Fruit fly (Drosophila melanogaster): Measurements from ENCODE around the gene kuz.

kuz gene

DNA sequence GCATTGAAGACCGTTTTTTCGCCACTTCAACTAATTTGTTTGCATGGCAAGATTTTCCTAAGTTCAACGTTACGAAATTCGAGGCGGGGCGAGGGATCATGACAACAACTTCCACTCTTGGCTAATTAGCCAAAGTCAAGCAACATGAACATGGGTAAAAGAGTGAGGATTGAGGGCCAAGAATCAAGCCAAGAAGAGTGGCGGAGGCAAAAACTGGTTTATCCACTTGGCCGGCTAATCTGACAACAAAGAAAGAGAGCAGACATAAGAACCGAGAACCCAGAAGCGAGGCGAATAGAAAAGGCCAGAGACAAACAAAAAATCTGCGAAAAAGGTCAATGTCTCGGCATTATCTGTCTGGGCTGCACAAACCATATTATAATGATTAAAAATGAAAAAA lies 2.7 kb downstream of the kuz start:
- no peak for TF ChIP-seq lola (GFP tag; optimal IDR thresholded peaks at IDR 0.05)
- TF ChIP-seq psq (GFP tag; optimal IDR thresholded peaks at IDR 0.05): peak; percentile 58
- TF ChIP-seq Vsx2 (GFP tag; optimal IDR thresholded peaks at IDR 0.05; ENCODE audit: partially characterized antibody): peak; percentile 97

DNA sequence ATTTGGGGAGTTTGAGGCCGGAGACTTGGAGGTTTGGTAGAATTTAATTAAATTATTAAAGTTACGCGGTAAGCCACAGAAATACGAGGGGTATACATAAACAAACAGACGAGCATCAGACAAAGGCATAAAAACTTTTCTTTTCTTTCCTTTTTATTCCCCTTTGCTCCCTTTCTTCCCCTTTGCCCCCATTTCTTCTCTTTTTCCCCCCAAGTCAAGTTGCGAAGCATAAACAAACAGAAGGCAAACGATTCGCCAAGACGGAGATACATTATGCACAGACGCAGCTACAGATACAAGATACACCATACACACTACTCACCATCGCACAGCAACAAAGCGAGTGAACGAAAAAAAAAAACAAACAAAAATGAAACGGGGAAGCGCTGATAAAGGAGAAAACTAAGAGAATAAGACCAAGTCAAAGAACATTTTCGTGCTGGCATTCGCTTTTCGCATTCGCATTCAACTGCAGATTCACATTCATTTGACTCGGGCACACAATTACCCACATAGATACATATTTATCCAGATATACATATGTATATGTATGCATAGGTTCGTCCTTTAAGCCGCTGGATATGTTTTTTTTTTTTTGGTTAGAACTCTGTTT lies 4.7 kb downstream of the kuz start:
- TF ChIP-seq ey (GFP tag; optimal IDR thresholded peaks at IDR 0.05) (no peak), psq (GFP tag; optimal IDR thresholded peaks at IDR 0.05) (peak; percentile 90), HLH106 (tag; optimal IDR thresholded peaks at IDR 0.05) (no peak), Vsx2 (GFP tag; optimal IDR thresholded peaks at IDR 0.05; ENCODE audit: partially characterized antibody) (peak; percentile 10)

DNA sequence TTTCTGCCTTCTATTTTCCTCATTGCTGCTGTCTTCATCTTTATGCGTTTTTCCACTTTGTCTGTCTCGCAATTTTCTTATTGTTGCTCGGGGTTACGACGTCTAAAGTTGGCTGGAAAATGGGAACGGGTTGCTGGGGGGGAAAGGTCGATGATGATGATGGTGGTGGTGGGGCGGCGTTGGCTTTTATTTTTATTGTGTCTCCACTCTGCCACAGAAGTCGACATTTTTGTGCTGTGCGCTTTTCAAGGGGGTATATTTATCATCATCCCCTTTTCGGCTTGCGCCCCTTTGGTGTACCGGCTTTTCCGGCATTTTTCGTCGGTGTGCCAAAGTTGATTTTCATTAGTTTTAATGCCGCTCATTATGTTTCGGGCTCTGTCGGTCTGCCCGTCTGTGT lies 5.5 kb downstream of the kuz start:
- TF ChIP-seq ey (GFP tag; optimal IDR thresholded peaks at IDR 0.05): no peak
- no peak for TF ChIP-seq rgr (GFP tag; optimal IDR thresholded peaks at IDR 0.05)
- TF ChIP-seq Hr78 (GFP tag; optimal IDR thresholded peaks at IDR 0.05): no peak
- no peak for TF ChIP-seq GATAd (GFP tag; optimal IDR thresholded peaks at IDR 0.05)
- no peak for TF ChIP-seq dsf (GFP tag; optimal IDR thresholded peaks at IDR 0.05; ENCODE audit: borderline replicate concordance)
- no peak for TF ChIP-seq Myc (optimal IDR thresholded peaks at IDR 0.05)
- no peak for TF ChIP-seq Hnf4 (GFP tag; optimal IDR thresholded peaks at IDR 0.05)
- TF ChIP-seq N (GFP tag; optimal IDR thresholded peaks at IDR 0.05): no peak
- no peak for TF ChIP-seq tai (GFP tag; optimal IDR thresholded peaks at IDR 0.05)
- TF ChIP-seq CG9705 (GFP tag; optimal IDR thresholded peaks at IDR 0.05): no peak
- no peak for TF ChIP-seq pan (optimal IDR thresholded peaks at IDR 0.05)
- no peak for TF ChIP-seq woc (GFP tag; optimal IDR thresholded peaks at IDR 0.05)
- no peak for TF ChIP-seq foxo (GFP tag; optimal IDR thresholded peaks at IDR 0.05)
- TF ChIP-seq Dif (GFP tag; optimal IDR thresholded peaks at IDR 0.05; ENCODE audit: partially characterized antibody): no peak
- TF ChIP-seq CG32264 (GFP tag; optimal IDR thresholded peaks at IDR 0.05): no peak
- no peak for TF ChIP-seq dl (GFP tag; optimal IDR thresholded peaks at IDR 0.05; ENCODE audit: insufficient read depth in 1 of 2, partially characterized antibody in 2 of 2)
- no peak for TF ChIP-seq HLH106 (tag; optimal IDR thresholded peaks at IDR 0.05)
- TF ChIP-seq br (GFP tag; optimal IDR thresholded peaks at IDR 0.05): no peak
- TF ChIP-seq psq (GFP tag; optimal IDR thresholded peaks at IDR 0.05): no peak
- TF ChIP-seq fru (GFP tag; optimal IDR thresholded peaks at IDR 0.05): no peak

DNA sequence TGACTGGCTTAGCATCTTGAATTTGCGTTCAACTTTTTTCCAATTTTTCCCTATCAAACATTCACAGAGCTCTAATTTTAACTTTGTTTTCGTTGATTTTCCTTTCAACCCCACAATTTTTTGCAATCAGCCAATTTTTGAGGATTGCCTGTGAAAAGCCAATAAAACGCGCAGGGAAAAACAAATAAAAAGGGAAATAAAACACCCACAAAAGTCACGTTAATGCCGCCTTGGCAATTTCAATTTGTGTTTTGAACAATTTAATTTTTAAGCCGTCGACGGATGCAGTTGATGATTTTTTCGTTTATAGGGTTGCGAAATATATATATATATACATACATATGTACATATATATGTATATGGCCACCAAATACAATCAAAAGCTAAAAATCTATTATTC lies 19.0 kb downstream of the kuz start:
- TF ChIP-seq foxo (GFP tag; optimal IDR thresholded peaks at IDR 0.05) (no peak), sv (GFP tag; optimal IDR thresholded peaks at IDR 0.05) (no peak), lola (GFP tag; optimal IDR thresholded peaks at IDR 0.05) (no peak), CG9705 (GFP tag; optimal IDR thresholded peaks at IDR 0.05) (no peak), pan (optimal IDR thresholded peaks at IDR 0.05) (no peak), HLH106 (tag; optimal IDR thresholded peaks at IDR 0.05) (no peak), CrebA (GFP tag; optimal IDR thresholded peaks at IDR 0.05; ENCODE audit: borderline replicate concordance) (no peak), Myc (optimal IDR thresholded peaks at IDR 0.05) (no peak), Hr83 (GFP tag; optimal IDR thresholded peaks at IDR 0.05; ENCODE audit: poor library complexity, severe bottlenecking) (no peak), dsf (GFP tag; optimal IDR thresholded peaks at IDR 0.05; ENCODE audit: borderline replicate concordance) (no peak), brk (GFP tag; optimal IDR thresholded peaks at IDR 0.05) (no peak), Sp1 (GFP tag; optimal IDR thresholded peaks at IDR 0.05) (no peak), Dfd (GFP tag; optimal IDR thresholded peaks at IDR 0.05) (no peak), psq (GFP tag; optimal IDR thresholded peaks at IDR 0.05) (no peak), sage (GFP tag; optimal IDR thresholded peaks at IDR 0.05) (no peak), GATAd (GFP tag; optimal IDR thresholded peaks at IDR 0.05) (no peak), Mio (GFP tag; optimal IDR thresholded peaks at IDR 0.05) (no peak)

DNA sequence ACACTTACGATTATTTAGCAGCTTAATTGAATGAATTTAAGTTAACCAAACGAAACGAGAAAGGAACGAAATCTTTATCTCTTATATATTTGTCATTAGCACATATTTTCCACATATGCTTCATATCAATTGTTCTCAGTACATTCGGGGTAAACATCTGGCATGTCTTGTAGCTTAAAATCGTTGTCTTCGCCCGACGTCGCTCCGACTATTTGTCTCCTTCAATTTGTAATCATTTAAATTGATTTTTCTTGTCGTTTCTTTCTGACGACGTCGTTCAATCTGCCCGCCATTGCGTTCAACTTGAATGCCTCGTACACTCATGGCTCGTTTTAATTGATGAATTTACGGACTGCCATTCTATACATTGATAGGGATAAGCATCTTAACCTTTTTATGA lies 20.1 kb downstream of the kuz start:
- TF ChIP-seq br (GFP tag; optimal IDR thresholded peaks at IDR 0.05) (no peak), foxo (GFP tag; optimal IDR thresholded peaks at IDR 0.05) (no peak), Hnf4 (GFP tag; optimal IDR thresholded peaks at IDR 0.05) (no peak), jim (GFP tag; optimal IDR thresholded peaks at IDR 0.05) (no peak), CG9705 (GFP tag; optimal IDR thresholded peaks at IDR 0.05) (no peak), usp (GFP tag; optimal IDR thresholded peaks at IDR 0.05) (no peak), OdsH (GFP tag; optimal IDR thresholded peaks at IDR 0.05) (no peak), rgr (GFP tag; optimal IDR thresholded peaks at IDR 0.05) (no peak), dsf (GFP tag; optimal IDR thresholded peaks at IDR 0.05; ENCODE audit: borderline replicate concordance) (no peak), CG32264 (GFP tag; optimal IDR thresholded peaks at IDR 0.05) (no peak), Hr78 (GFP tag; optimal IDR thresholded peaks at IDR 0.05) (no peak), h (GFP tag; optimal IDR thresholded peaks at IDR 0.05) (no peak), Mio (GFP tag; optimal IDR thresholded peaks at IDR 0.05) (no peak), pan (optimal IDR thresholded peaks at IDR 0.05) (no peak), dmrt93B (GFP tag; optimal IDR thresholded peaks at IDR 0.05) (no peak)

Data from whole organism, wandering third instar larva.